Worm (Caenorhabditis elegans) whole organism, L1 larva: Measurements from ENCODE around the gene emb-30.

ENCODE experiments used
- C04F5.9 ChIP-seq: sonication (generic microtip); optimal IDR thresholded peaks from 2 replicates; lab custom pipeline; 2016; ENCODE audit warnings: missing genetic modification characterization, missing compliant biosample characterization
- C34B4.2 ChIP-seq: sonication (generic microtip); optimal IDR thresholded peaks from 2 replicates; lab custom pipeline; 2017; ENCODE audit warnings: mild to moderate bottlenecking, missing genetic modification characterization, missing compliant biosample characterization
- Y116A8C.19 ChIP-seq: sonication (generic microtip); optimal IDR thresholded peaks from 2 replicates; lab custom pipeline; 2016; ENCODE audit warnings: missing compliant biosample characterization, missing genetic modification characterization, borderline replicate concordance
- alr-1 ChIP-seq: fragments of 200-800 bp; sonication (Bioruptor generic); optimal IDR thresholded peaks from 2 replicates; lab custom pipeline; 2018; ENCODE audit warnings: borderline replicate concordance, mild to moderate bottlenecking, missing genetic modification characterization, missing compliant biosample characterization
- aly-2 ChIP-seq: fragments of 150-350 bp; optimal IDR thresholded peaks from 2 replicates; lab custom pipeline; 2014; ENCODE audit warnings: missing biosample characterization, missing genetic modification characterization
- ama-1 ChIP-seq: fragments of 150-350 bp; optimal IDR thresholded peaks from 2 replicates; lab custom pipeline; 2014
- ceh-63 ChIP-seq: fragments of 200-800 bp; sonication (Bioruptor generic); optimal IDR thresholded peaks from 2 replicates; lab custom pipeline; 2018; ENCODE audit warnings: mild to moderate bottlenecking, missing genetic modification characterization, missing compliant biosample characterization
- ceh-8 ChIP-seq: fragments of 200-800 bp; sonication (Bioruptor generic); optimal IDR thresholded peaks from 2 replicates; lab custom pipeline; 2018; ENCODE audit warnings: mild to moderate bottlenecking, missing genetic modification characterization, moderate library complexity, missing compliant biosample characterization
- ceh-82 ChIP-seq, 3 experiments: fragments of 150-350 bp in 1 of 3; sonication (generic microtip) in 2 of 3; optimal IDR thresholded peaks; 2 replicates each; lab custom pipeline; 2014 to 2017; ENCODE audit warnings: missing biosample characterization in 3 of 3, missing genetic modification characterization in 3 of 3
- ces-1 ChIP-seq: fragments of 150-350 bp; optimal IDR thresholded peaks from 2 replicates; lab custom pipeline; 2014; ENCODE audit warnings: missing biosample characterization, missing genetic modification reagents, missing genetic modification characterization
- dpl-1 ChIP-seq, 3 experiments: fragments of 150-350 bp in 2 of 3; sonication (generic microtip) in 1 of 3; optimal IDR thresholded peaks; 2 replicates each; lab custom pipeline; 2014 to 2017; ENCODE audit warnings: missing biosample characterization in 3 of 3, missing genetic modification characterization in 3 of 3, missing genetic modification reagents in 3 of 3
- dsc-1 ChIP-seq: sonication (generic microtip); optimal IDR thresholded peaks from 2 replicates; lab custom pipeline; 2016; ENCODE audit warnings: mild to moderate bottlenecking, missing genetic modification characterization, missing compliant biosample characterization
- efl-3 ChIP-seq: fragments of 200-800 bp; sonication (Bioruptor generic); optimal IDR thresholded peaks from 2 replicates; lab custom pipeline; 2018; ENCODE audit warnings: mild to moderate bottlenecking, missing genetic modification characterization, missing compliant biosample characterization
- egl-13 ChIP-seq: sonication (generic microtip); optimal IDR thresholded peaks from 2 replicates; lab custom pipeline; 2016; ENCODE audit warnings: missing genotype, missing genetic modification reagents, missing genetic modification characterization, missing compliant biosample characterization
- egl-27 ChIP-seq, 2 experiments: fragments of 150-350 bp in 1 of 2; sonication (generic microtip); optimal IDR thresholded peaks; 3 replicates each; lab custom pipeline; 2017 to 2018; ENCODE audit warnings: missing biosample characterization in 2 of 2, missing genetic modification characterization in 2 of 2, missing genetic modification reagents in 2 of 2
- elt-2 ChIP-seq: sonication (generic microtip); optimal IDR thresholded peaks from 2 replicates; lab custom pipeline; 2016; ENCODE audit warnings: missing genetic modification characterization, mild to moderate bottlenecking, inconsistent platforms, missing compliant biosample characterization, missing genetic modification reagents
- fkh-10 ChIP-seq: sonication (generic microtip); optimal IDR thresholded peaks from 2 replicates; lab custom pipeline; 2017; ENCODE audit warnings: missing biosample characterization, missing genetic modification reagents, missing genetic modification characterization
- fkh-4 ChIP-seq: sonication (generic microtip); optimal IDR thresholded peaks from 2 replicates; lab custom pipeline; 2016; ENCODE audit warnings: missing compliant biosample characterization, missing genetic modification characterization, borderline replicate concordance
- fkh-8 ChIP-seq: sonication (generic microtip); optimal IDR thresholded peaks from 2 replicates; lab custom pipeline; 2016; ENCODE audit warnings: mild to moderate bottlenecking, missing genetic modification characterization, missing compliant biosample characterization
- hlh-17 ChIP-seq: fragments of 200-800 bp; sonication (Bioruptor generic); optimal IDR thresholded peaks from 2 replicates; lab custom pipeline; 2018; ENCODE audit warnings: missing genetic modification characterization, mild to moderate bottlenecking, missing compliant biosample characterization, moderate library complexity, borderline replicate concordance
- hlh-4 ChIP-seq: sonication (generic microtip); optimal IDR thresholded peaks from 2 replicates; lab custom pipeline; 2016; ENCODE audit warnings: mild to moderate bottlenecking, missing genetic modification characterization, missing compliant biosample characterization
- hpl-2 ChIP-seq: fragments of 150-350 bp; optimal IDR thresholded peaks from 2 replicates; lab custom pipeline; 2014; ENCODE audit warnings: missing biosample characterization, missing genetic modification reagents, missing genetic modification characterization
- jun-1 ChIP-seq: fragments of 150-350 bp; optimal IDR thresholded peaks from 2 replicates; lab custom pipeline; 2014; ENCODE audit warnings: missing biosample characterization, missing genetic modification reagents, missing genetic modification characterization
- lin-13 ChIP-seq: fragments of 150-350 bp; optimal IDR thresholded peaks from 2 replicates; lab custom pipeline; 2014; ENCODE audit warnings: missing biosample characterization, missing genetic modification reagents, missing genetic modification characterization
- lin-14 ChIP-seq: fragments of 200-800 bp; sonication (Bioruptor generic); optimal IDR thresholded peaks from 2 replicates; lab custom pipeline; 2018; ENCODE audit warnings: mild to moderate bottlenecking, missing genetic modification characterization, moderate library complexity, missing compliant biosample characterization
- lin-35 ChIP-seq, 2 experiments: fragments of 150-350 bp; optimal IDR thresholded peaks; 2 replicates each; lab custom pipeline; 2014; ENCODE audit warnings: missing biosample characterization in 2 of 2, missing genetic modification characterization in 2 of 2, missing genetic modification reagents in 2 of 2
- lin-39 ChIP-seq: fragments of 150-350 bp; optimal IDR thresholded peaks from 2 replicates; lab custom pipeline; 2014; ENCODE audit warnings: missing biosample characterization, missing genetic modification reagents, missing genetic modification characterization
- lir-3 ChIP-seq: sonication (generic microtip); optimal IDR thresholded peaks from 2 replicates; lab custom pipeline; 2016; ENCODE audit warnings: mild to moderate bottlenecking, missing genetic modification characterization, moderate library complexity, missing compliant biosample characterization; ENCODE audit not compliant: poor library complexity
- mab-9 ChIP-seq: fragments of 200-800 bp; sonication (Bioruptor generic); IDR thresholded peaks from 2 replicates; pipeline ENCODE4 v1.3.6; 2022; ENCODE audit warnings: missing genetic modification reagents, missing genetic modification characterization, missing compliant biosample characterization
- nhr-12 ChIP-seq: sonication (generic microtip); optimal IDR thresholded peaks from 2 replicates; lab custom pipeline; 2017; ENCODE audit warnings: missing biosample characterization, missing genetic modification characterization
- nhr-20 ChIP-seq: sonication (generic microtip); optimal IDR thresholded peaks from 2 replicates; lab custom pipeline; 2016; ENCODE audit warnings: mild to moderate bottlenecking, missing genetic modification characterization, missing compliant biosample characterization
- nhr-47 ChIP-seq: sonication (generic microtip); optimal IDR thresholded peaks from 2 replicates; lab custom pipeline; 2016; ENCODE audit warnings: mild to moderate bottlenecking, missing genetic modification characterization, moderate library complexity, missing compliant biosample characterization
- nhr-71 ChIP-seq: sonication (generic microtip); optimal IDR thresholded peaks from 2 replicates; lab custom pipeline; 2016; ENCODE audit warnings: mild to moderate bottlenecking, missing genetic modification characterization, moderate library complexity, missing compliant biosample characterization
- nhr-76 ChIP-seq: sonication (generic microtip); optimal IDR thresholded peaks from 2 replicates; lab custom pipeline; 2017; ENCODE audit warnings: missing biosample characterization, missing genetic modification characterization
- nhr-77 ChIP-seq: fragments of 150-350 bp; optimal IDR thresholded peaks from 2 replicates; lab custom pipeline; 2014; ENCODE audit warnings: missing biosample characterization, missing genetic modification characterization
- nhr-85 ChIP-seq: sonication (generic microtip); peaks from one replicate; lab custom pipeline; 2016; ENCODE audit warnings: missing genetic modification characterization, inconsistent platforms, missing compliant biosample characterization
- pax-3 ChIP-seq: fragments of 200-800 bp; sonication (Bioruptor generic); optimal IDR thresholded peaks from 2 replicates; lab custom pipeline; 2018; ENCODE audit warnings: mild to moderate bottlenecking, missing genetic modification characterization, moderate library complexity, missing compliant biosample characterization
- pqm-1 ChIP-seq: sonication (generic microtip); optimal IDR thresholded peaks from 3 replicates; lab custom pipeline; 2017; ENCODE audit warnings: missing biosample characterization, missing genetic modification characterization
- rnt-1 ChIP-seq: sonication (generic microtip); optimal IDR thresholded peaks from 2 replicates; lab custom pipeline; 2016; ENCODE audit warnings: mild to moderate bottlenecking, missing genetic modification characterization, moderate library complexity, missing compliant biosample characterization
- skn-1 ChIP-seq: fragments of 150-350 bp; optimal IDR thresholded peaks from 2 replicates; lab custom pipeline; 2014; ENCODE audit warnings: missing biosample characterization, missing genetic modification characterization
- snpc-4 ChIP-seq: fragments of 150-350 bp; optimal IDR thresholded peaks from 2 replicates; lab custom pipeline; 2014; ENCODE audit warnings: missing biosample characterization, missing genetic modification characterization
- snu-23 ChIP-seq: sonication (generic microtip); optimal IDR thresholded peaks from 2 replicates; lab custom pipeline; 2016; ENCODE audit warnings: missing genetic modification characterization, missing compliant biosample characterization
- sptf-1 ChIP-seq: fragments of 150-350 bp; optimal IDR thresholded peaks from 2 replicates; lab custom pipeline; 2014; ENCODE audit warnings: missing biosample characterization, missing genetic modification characterization
- sup-37 ChIP-seq: fragments of 200-800 bp; sonication (Bioruptor generic); optimal IDR thresholded peaks from 2 replicates; lab custom pipeline; 2018; ENCODE audit warnings: mild to moderate bottlenecking, missing genetic modification characterization, missing compliant biosample characterization
- swsn-7 ChIP-seq: sonication (generic microtip); optimal IDR thresholded peaks from 2 replicates; lab custom pipeline; 2016; ENCODE audit warnings: missing genetic modification characterization, missing compliant biosample characterization
- tlp-1 ChIP-seq: fragments of 150-350 bp; optimal IDR thresholded peaks from 2 replicates; lab custom pipeline; 2014; ENCODE audit warnings: missing biosample characterization, missing genetic modification characterization
- unc-130 ChIP-seq: fragments of 150-350 bp; optimal IDR thresholded peaks from 2 replicates; lab custom pipeline; 2017; ENCODE audit warnings: missing biosample characterization, missing genetic modification characterization, inconsistent platforms
- unc-30 ChIP-seq: sonication (generic microtip); optimal IDR thresholded peaks from 2 replicates; lab custom pipeline; 2017; ENCODE audit warnings: missing biosample characterization, missing genetic modification characterization
- unc-62 ChIP-seq: fragments of 150-350 bp; optimal IDR thresholded peaks from 2 replicates; lab custom pipeline; 2014; ENCODE audit warnings: missing biosample characterization, missing genetic modification reagents, missing genetic modification characterization
- unc-98 ChIP-seq: fragments of 200-800 bp; sonication (Bioruptor generic); IDR thresholded peaks from 2 replicates; pipeline ENCODE4 v1.3.6; 2022; ENCODE audit warnings: missing genetic modification characterization, missing compliant biosample characterization
- vab-15 ChIP-seq: sonication (generic microtip); optimal IDR thresholded peaks from 2 replicates; lab custom pipeline; 2017; ENCODE audit warnings: missing genotype, mild to moderate bottlenecking, missing genetic modification characterization, missing compliant biosample characterization

Gene emb-30

DNA sequence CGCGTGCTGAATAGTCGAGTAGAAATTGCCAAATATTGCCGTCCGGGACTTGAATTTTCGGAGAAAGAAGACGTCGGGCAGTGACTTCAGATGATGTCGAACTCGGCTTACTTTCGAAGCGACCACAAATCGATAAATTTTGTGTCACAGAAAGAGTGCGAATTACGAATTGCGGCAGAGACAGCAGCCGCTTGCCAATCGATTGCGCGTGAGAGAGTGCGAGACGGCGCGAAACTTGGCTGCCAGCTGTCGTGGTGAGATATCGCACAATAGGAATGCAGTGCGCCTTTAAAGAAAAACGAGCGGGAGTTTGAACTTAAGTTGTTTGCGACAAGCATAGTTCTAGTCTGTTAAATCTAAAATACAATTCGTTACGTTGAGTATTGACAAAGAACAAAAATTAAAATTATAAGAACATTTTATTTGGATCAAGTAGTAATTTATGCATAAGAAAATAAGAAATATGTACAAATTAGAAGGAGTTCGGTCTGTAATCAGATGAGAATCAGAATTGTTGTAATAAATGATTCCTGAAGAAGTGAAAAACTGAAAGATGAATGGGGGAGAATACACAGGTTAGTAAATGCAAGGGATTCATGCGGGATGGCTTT lies 2.3 kb upstream of the emb-30 start, which contains the start of gene pir-2 (continued):
- TF ChIP-seq lin-13 (GFP tag; lab: Kevin White, UChicago) (peak; percentile 77), sptf-1 (tag; lab: Kevin White, UChicago) (no peak), pax-3 (tag; lab: Kevin White, UChicago) (no peak), unc-30 (tag; lab: Kevin White, UChicago) (no peak), ceh-63 (no peak), ama-1 (lab: Kevin White, UChicago) (no peak), ces-1 (GFP tag; lab: Kevin White, UChicago) (no peak), nhr-20 (tag; lab: Kevin White, UChicago) (peak; percentile 82), skn-1 (tag; lab: Kevin White, UChicago) (peak; percentile 92), unc-130 (tag; lab: Kevin White, UChicago) (peak; percentile 68), aly-2 (no peak), hlh-4 (tag; lab: Kevin White, UChicago) (no peak), hlh-17 (no peak), fkh-8 (tag; lab: Kevin White, UChicago) (peak; percentile 80), ceh-8 (GFP tag; lab: Kevin White, UChicago) (peak; percentile 19), pqm-1 (no peak), lin-35 (GFP tag; optimal IDR thresholded peaks at IDR 0.05; lab: Kevin White, UChicago) (peak; percentile 97), sup-37 (GFP tag; lab: Kevin White, UChicago) (peak; percentile 21), vab-15 (tag; lab: Kevin White, UChicago) (no peak), ceh-82 (tag; optimal IDR thresholded peaks at IDR 0.05; lab: Kevin White, UChicago) (peak; percentile 58 to 91 (median 81)), jun-1 (tag; lab: Kevin White, UChicago) (peak; percentile 84), lin-14 (GFP tag; lab: Kevin White, UChicago) (peak; percentile 88), nhr-12 (tag; lab: Kevin White, UChicago) (no peak), elt-2 (tag; lab: Kevin White, UChicago) (peak; percentile 11), hpl-2 (GFP tag; lab: Kevin White, UChicago) (no peak), nhr-85 (tag; lab: Kevin White, UChicago) (peak; percentile 85), mab-9 (0 out of 2 replicates have a peak, but pooled peaks have one; percentile 56), nhr-76 (no peak), dsc-1 (tag; lab: Kevin White, UChicago) (peak; percentile 57), rnt-1 (peak; percentile 91), swsn-7 (tag; lab: Kevin White, UChicago) (peak; percentile 88), nhr-77 (tag; lab: Kevin White, UChicago) (peak; percentile 75), nhr-47 (tag; lab: Kevin White, UChicago) (peak; percentile 88), tlp-1 (tag; lab: Kevin White, UChicago) (no peak), unc-62 (GFP tag; lab: Kevin White, UChicago) (no peak), nhr-71 (tag; lab: Kevin White, UChicago) (peak; percentile 91), alr-1 (tag; lab: Kevin White, UChicago) (no peak), unc-98 (no peak; the same call in 1 of the 2 replicates), lir-3 (tag; lab: Kevin White, UChicago) (peak; percentile 50), fkh-10 (peak; percentile 65), egl-13 (peak; percentile 67), C34B4.2 (tag; lab: Kevin White, UChicago) (no peak), Y116A8C.19 (tag; lab: Kevin White, UChicago) (no peak), C04F5.9 (tag; lab: Kevin White, UChicago) (peak; percentile 33), egl-27 (tag; optimal IDR thresholded peaks at IDR 0.05; lab: Kevin White, UChicago) (no peak), dpl-1 (GFP tag; optimal IDR thresholded peaks at IDR 0.05; lab: Kevin White, UChicago) (peak; percentile 93 to 94 (median 94)), snu-23 (GFP tag; lab: Kevin White, UChicago) (peak; percentile 89), efl-3 (GFP tag; lab: Kevin White, UChicago) (no peak), fkh-4 (tag; lab: Kevin White, UChicago) (no peak), lin-39 (tag; lab: Kevin White, UChicago) (peak; percentile 40), snpc-4 (tag; lab: Kevin White, UChicago) (peak; percentile 76)
